Worm (Caenorhabditis elegans) whole organism, late embryonic: ENCODE results near the gene sel-5.

Experiments
- C08G9.2 ChIP-seq: sonication (generic microtip); optimal IDR thresholded peaks from 2 replicates; lab custom pipeline; 2016; ENCODE audit warnings: mild to moderate bottlenecking, missing genetic modification characterization, moderate library complexity, missing compliant biosample characterization
- C38D4.7 ChIP-seq: fragments of 200-800 bp; sonication (Bioruptor generic); optimal IDR thresholded peaks from 2 replicates; lab custom pipeline; 2018; ENCODE audit warnings: mild to moderate bottlenecking, missing genetic modification characterization, moderate library complexity, missing compliant biosample characterization
- F13H6.1 ChIP-seq: sonication (generic microtip); optimal IDR thresholded peaks from 2 replicates; lab custom pipeline; 2016; ENCODE audit warnings: missing genetic modification characterization, missing compliant biosample characterization
- K02D7.2 ChIP-seq: sonication (generic microtip); optimal IDR thresholded peaks from 2 replicates; lab custom pipeline; 2017; ENCODE audit warnings: mild to moderate bottlenecking, missing genetic modification characterization, missing compliant biosample characterization
- K09A11.1 ChIP-seq: sonication (generic microtip); optimal IDR thresholded peaks from 2 replicates; lab custom pipeline; 2017; ENCODE audit warnings: antibody characterized with exemption, mild to moderate bottlenecking, missing genetic modification characterization, missing compliant biosample characterization; ENCODE audit not compliant: insufficient read depth
- Y22D7AL.16 ChIP-seq: sonication (generic microtip); optimal IDR thresholded peaks from 2 replicates; lab custom pipeline; 2016; ENCODE audit warnings: missing genetic modification characterization, missing compliant biosample characterization
- ahr-1 ChIP-seq: sonication (generic microtip); optimal IDR thresholded peaks from 2 replicates; lab custom pipeline; 2016; ENCODE audit warnings: missing genetic modification characterization, missing compliant biosample characterization
- ama-1 ChIP-seq: fragments of 150-350 bp; optimal IDR thresholded peaks from 2 replicates; lab custom pipeline; 2014
- ceh-14 ChIP-seq: sonication (generic microtip); optimal IDR thresholded peaks from 2 replicates; lab custom pipeline; 2016; ENCODE audit warnings: missing genotype, missing genetic modification characterization, missing compliant biosample characterization
- ceh-24 ChIP-seq: sonication (generic microtip); optimal IDR thresholded peaks from 2 replicates; lab custom pipeline; 2016; ENCODE audit warnings: mild to moderate bottlenecking, missing genetic modification characterization, missing compliant biosample characterization
- ceh-30 ChIP-seq: fragments of 150-350 bp; optimal IDR thresholded peaks from 2 replicates; lab custom pipeline; 2014; ENCODE audit warnings: missing biosample characterization, missing genetic modification characterization
- ceh-31 ChIP-seq: sonication (generic microtip); optimal IDR thresholded peaks from 2 replicates; lab custom pipeline; 2016; ENCODE audit warnings: missing genetic modification characterization, missing compliant biosample characterization
- ceh-34 ChIP-seq: sonication (generic microtip); optimal IDR thresholded peaks from 2 replicates; lab custom pipeline; 2016; ENCODE audit warnings: mild to moderate bottlenecking, missing genetic modification characterization, missing compliant biosample characterization
- ceh-45 ChIP-seq: fragments of 200-800 bp; sonication (Bioruptor generic); IDR thresholded peaks from 2 replicates; pipeline ENCODE4 v1.3.6; 2022; ENCODE audit warnings: missing genetic modification reagents, missing genetic modification characterization, missing compliant biosample characterization
- ceh-9 ChIP-seq: sonication (generic microtip); optimal IDR thresholded peaks from 2 replicates; lab custom pipeline; 2016; ENCODE audit warnings: mild to moderate bottlenecking, missing genetic modification characterization, inconsistent platforms, missing compliant biosample characterization
- che-1 ChIP-seq: sonication (generic microtip); optimal IDR thresholded peaks from 2 replicates; lab custom pipeline; 2016; ENCODE audit warnings: mild to moderate bottlenecking, missing genetic modification characterization, missing compliant biosample characterization
- dve-1 ChIP-seq: sonication (generic microtip); optimal IDR thresholded peaks from 2 replicates; lab custom pipeline; 2017; ENCODE audit warnings: antibody characterized with exemption, mild to moderate bottlenecking, missing genetic modification characterization, missing compliant biosample characterization
- elt-2 ChIP-seq: sonication (generic microtip); optimal IDR thresholded peaks from 2 replicates; lab custom pipeline; 2016; ENCODE audit warnings: missing genetic modification reagents, missing genetic modification characterization, missing compliant biosample characterization
- ets-4 ChIP-seq: sonication (generic microtip); optimal IDR thresholded peaks from 2 replicates; lab custom pipeline; 2016; ENCODE audit warnings: missing genetic modification characterization, missing compliant biosample characterization
- fax-1 ChIP-seq: sonication (generic microtip); optimal IDR thresholded peaks from 2 replicates; lab custom pipeline; 2016; ENCODE audit warnings: missing genotype, missing genetic modification characterization, missing compliant biosample characterization
- fkh-10 ChIP-seq: fragments of 150-350 bp; optimal IDR thresholded peaks from 2 replicates; lab custom pipeline; 2014; ENCODE audit warnings: missing biosample characterization, missing genetic modification reagents, missing genetic modification characterization
- gmeb-2 ChIP-seq: sonication (generic microtip); optimal IDR thresholded peaks from 2 replicates; lab custom pipeline; 2016; ENCODE audit warnings: missing genetic modification characterization, inconsistent platforms, missing compliant biosample characterization
- hlh-13 ChIP-seq: fragments of 200-800 bp; sonication (Bioruptor generic); optimal IDR thresholded peaks from 2 replicates; lab custom pipeline; 2018; ENCODE audit warnings: mild to moderate bottlenecking, missing genetic modification characterization, missing compliant biosample characterization
- hlh-30 ChIP-seq: sonication (generic microtip); optimal IDR thresholded peaks from 2 replicates; lab custom pipeline; 2017; ENCODE audit warnings: antibody characterized with exemption, missing genetic modification characterization, missing compliant biosample characterization; ENCODE audit not compliant: insufficient read depth
- hlh-8 ChIP-seq: sonication (generic microtip); optimal IDR thresholded peaks from 2 replicates; lab custom pipeline; 2016; ENCODE audit warnings: missing genotype, missing genetic modification characterization, missing compliant biosample characterization
- lim-6 ChIP-seq: sonication (generic microtip); optimal IDR thresholded peaks from 2 replicates; lab custom pipeline; 2016; ENCODE audit warnings: missing genetic modification characterization, missing compliant biosample characterization
- lin-11 ChIP-seq: fragments of 200-800 bp; sonication (Bioruptor generic); optimal IDR thresholded peaks from 2 replicates; lab custom pipeline; 2018; ENCODE audit warnings: mild to moderate bottlenecking, missing genetic modification characterization, missing compliant biosample characterization
- madf-2 ChIP-seq: sonication (generic microtip); optimal IDR thresholded peaks from 2 replicates; lab custom pipeline; 2017; ENCODE audit warnings: missing genetic modification characterization, missing compliant biosample characterization
- mec-3 ChIP-seq: sonication (generic microtip); optimal IDR thresholded peaks from 2 replicates; lab custom pipeline; 2016; ENCODE audit warnings: borderline replicate concordance, missing genetic modification characterization, missing compliant biosample characterization
- nfya-1 ChIP-seq: sonication (generic microtip); optimal IDR thresholded peaks from 2 replicates; lab custom pipeline; 2017; ENCODE audit warnings: missing genetic modification characterization, mild to moderate bottlenecking, missing compliant biosample characterization, antibody characterized with exemption, moderate library complexity
- nhr-11 ChIP-seq: fragments of 150-350 bp; optimal IDR thresholded peaks from 2 replicates; lab custom pipeline; 2014; ENCODE audit warnings: missing biosample characterization, missing genetic modification characterization
- npax-4 ChIP-seq: sonication (generic microtip); optimal IDR thresholded peaks from 2 replicates; lab custom pipeline; 2016; ENCODE audit warnings: missing genetic modification characterization, missing compliant biosample characterization
- odd-2 ChIP-seq: sonication (generic microtip); optimal IDR thresholded peaks from 2 replicates; lab custom pipeline; 2017; ENCODE audit warnings: antibody characterized with exemption, mild to moderate bottlenecking, missing genetic modification characterization, missing compliant biosample characterization
- pag-3 ChIP-seq: sonication (generic microtip); optimal IDR thresholded peaks from 2 replicates; lab custom pipeline; 2016; ENCODE audit warnings: missing compliant biosample characterization, missing genetic modification characterization, borderline replicate concordance
- pax-1 ChIP-seq: fragments of 150-350 bp; optimal IDR thresholded peaks from 2 replicates; lab custom pipeline; 2014; ENCODE audit warnings: missing biosample characterization, missing genetic modification characterization
- pha-4 ChIP-seq: fragments of 150-350 bp; optimal IDR thresholded peaks from 2 replicates; lab custom pipeline; 2018; ENCODE audit warnings: missing biosample characterization, missing genetic modification reagents, missing genetic modification characterization
- rnt-1 ChIP-seq: sonication (generic microtip); optimal IDR thresholded peaks from 2 replicates; lab custom pipeline; 2016; ENCODE audit warnings: missing genetic modification characterization, missing compliant biosample characterization
- sdc-2 ChIP-seq: sonication (generic microtip); optimal IDR thresholded peaks from 2 replicates; lab custom pipeline; 2016; ENCODE audit warnings: missing genotype, missing genetic modification characterization, missing compliant biosample characterization
- sox-4 ChIP-seq: sonication (generic microtip); optimal IDR thresholded peaks from 2 replicates; lab custom pipeline; 2017; ENCODE audit warnings: mild to moderate bottlenecking, missing genetic modification characterization, inconsistent platforms, missing compliant biosample characterization
- syd-9 ChIP-seq: sonication (generic microtip); optimal IDR thresholded peaks from 2 replicates; lab custom pipeline; 2016; ENCODE audit warnings: mild to moderate bottlenecking, missing genetic modification characterization, moderate library complexity, missing compliant biosample characterization
- tbx-2 ChIP-seq: sonication (generic microtip); optimal IDR thresholded peaks from 2 replicates; lab custom pipeline; 2016; ENCODE audit warnings: missing genetic modification characterization, missing compliant biosample characterization
- ttx-3 ChIP-seq: sonication (generic microtip); optimal IDR thresholded peaks from 2 replicates; lab custom pipeline; 2016; ENCODE audit warnings: missing genetic modification reagents, missing genetic modification characterization, missing compliant biosample characterization
- unc-3 ChIP-seq, 2 experiments: fragments of 200-800 bp in 1 of 2; sonication (Bioruptor generic) in 1 of 2; sonication (generic microtip) in 1 of 2; conservative IDR thresholded peaks in 1 of 2; optimal IDR thresholded peaks in 1 of 2; 2 replicates each; pipeline versions ENCODE4 v1.3.6 to Lab custom; 2016 to 2022; ENCODE audit warnings: missing compliant biosample characterization in 2 of 2, missing genetic modification characterization in 2 of 2, missing genetic modification reagents in 1 of 2
- unc-42 ChIP-seq: sonication (generic microtip); optimal IDR thresholded peaks from 2 replicates; lab custom pipeline; 2016; ENCODE audit warnings: missing genotype, missing genetic modification characterization, missing compliant biosample characterization
- unc-55 ChIP-seq: sonication (generic microtip); optimal IDR thresholded peaks from 2 replicates; lab custom pipeline; 2017; ENCODE audit warnings: missing biosample characterization, missing genetic modification reagents, missing genetic modification characterization
- unc-86 ChIP-seq: sonication (generic microtip); optimal IDR thresholded peaks from 2 replicates; lab custom pipeline; 2016; ENCODE audit warnings: missing genetic modification characterization, missing compliant biosample characterization
- zip-5 ChIP-seq: sonication (generic microtip); optimal IDR thresholded peaks from 2 replicates; lab custom pipeline; 2016; ENCODE audit warnings: missing genetic modification characterization, missing compliant biosample characterization

sel-5 gene

DNA sequence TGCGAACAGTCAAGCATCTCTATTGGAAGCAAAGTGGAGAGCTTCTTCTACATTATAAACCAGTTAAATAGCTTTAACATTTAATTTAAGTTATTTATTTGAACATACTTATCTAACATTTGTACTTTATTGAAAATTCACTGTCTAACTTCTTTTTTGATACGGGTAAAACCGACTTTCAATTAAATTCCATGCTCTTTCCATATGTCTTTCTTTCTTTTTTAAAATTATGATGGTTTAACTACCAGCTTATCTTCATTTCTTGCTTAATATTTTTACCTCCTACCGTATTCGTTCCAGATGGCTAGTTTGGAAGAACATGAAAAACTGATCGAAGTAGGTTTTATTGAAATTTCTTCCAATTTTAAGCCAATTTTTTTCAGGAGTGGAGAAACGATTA, 3.3 kb upstream of the sel-5 start, which contains the start of gene F35G12.12:
Gene F35G12.12 (plus strand): TSS at position 301 of the 400 bp plus-strand sequence.
- no peak for TF ChIP-seq lin-11 (tag; lab: Kevin White, UChicago)
- TF ChIP-seq unc-86 (tag; lab: Kevin White, UChicago), result no peak
- TF ChIP-seq lim-6 (tag; lab: Kevin White, UChicago), result no peak
- no peak for TF ChIP-seq syd-9
- TF ChIP-seq pha-4 (tag; lab: Kevin White, UChicago), result no peak
- no peak for TF ChIP-seq zip-5 (tag; lab: Kevin White, UChicago)
- no peak for TF ChIP-seq ceh-24 (tag; lab: Kevin White, UChicago)
- no peak for TF ChIP-seq rnt-1 (tag; lab: Kevin White, UChicago)
- TF ChIP-seq che-1, result no peak
- no peak for TF ChIP-seq Y22D7AL.16 (tag; lab: Kevin White, UChicago)
- no peak for TF ChIP-seq pax-1 (tag; lab: Kevin White, UChicago)
- no peak for TF ChIP-seq K02D7.2
- no peak for TF ChIP-seq ama-1
- no peak for TF ChIP-seq nfya-1 (tag; lab: Kevin White, UChicago)

DNA sequence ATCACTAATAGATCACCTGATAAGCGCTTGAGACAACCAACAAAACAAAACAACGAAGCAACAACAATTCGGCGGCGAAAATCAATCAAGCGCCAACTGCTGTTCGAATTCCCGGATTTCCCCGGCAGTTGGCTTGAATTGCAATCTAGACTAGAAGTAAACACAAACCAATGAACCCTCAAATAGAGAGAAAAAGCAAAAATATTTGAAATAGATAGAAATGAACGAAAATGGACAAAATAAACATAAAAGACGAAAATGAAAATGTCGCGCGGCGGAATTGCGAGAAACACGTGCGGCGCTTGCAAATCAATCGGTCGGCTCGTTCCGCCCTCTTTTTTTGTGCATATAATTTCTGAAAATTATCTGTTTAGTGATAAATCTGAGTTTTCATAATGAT, 9.8 kb downstream of the sel-5 start, which contains the start of gene idhg-1:
Gene idhg-1 (plus strand): TSS at position 343 of the 400 bp plus-strand sequence.
- peak; percentile 99 for TF ChIP-seq ceh-14 (tag; lab: Kevin White, UChicago)
- TF ChIP-seq ceh-31 (tag; lab: Kevin White, UChicago), result peak; percentile 98
- peak; percentile 98 for TF ChIP-seq ceh-34 (tag; lab: Kevin White, UChicago)
- peak; percentile 94 for TF ChIP-seq madf-2 (tag; lab: Kevin White, UChicago)
- peak; percentile 98 for TF ChIP-seq syd-9
- peak; percentile 48 for TF ChIP-seq ceh-30 (tag; lab: Kevin White, UChicago)
- peak; percentile 88 for TF ChIP-seq nhr-11 (tag; lab: Kevin White, UChicago)
- TF ChIP-seq hlh-13 (GFP tag; lab: Kevin White, UChicago), result peak; percentile 84
- peak; percentile 94 for TF ChIP-seq C38D4.7 (GFP tag; lab: Kevin White, UChicago)
- peak; percentile 94 for TF ChIP-seq ceh-24 (tag; lab: Kevin White, UChicago)
- peak; percentile 98 for TF ChIP-seq K09A11.1 (tag; lab: Kevin White, UChicago)
- peak; percentile 97 for TF ChIP-seq ttx-3 (tag; lab: Kevin White, UChicago)
- TF ChIP-seq sox-4, result peak; percentile 98
- TF ChIP-seq gmeb-2 (tag; lab: Kevin White, UChicago), result peak; percentile 93
- TF ChIP-seq unc-55 (GFP tag; lab: Kevin White, UChicago), result no peak
- peak; percentile 97 for TF ChIP-seq unc-86 (tag; lab: Kevin White, UChicago)
- peak; percentile 96 for TF ChIP-seq odd-2
- no peak for TF ChIP-seq pha-4 (tag; lab: Kevin White, UChicago)
- peak; percentile 91 for TF ChIP-seq Y22D7AL.16 (tag; lab: Kevin White, UChicago)
- no peak for TF ChIP-seq pax-1 (tag; lab: Kevin White, UChicago)
- TF ChIP-seq hlh-8 (tag; lab: Kevin White, UChicago), result peak; percentile 98
- TF ChIP-seq C08G9.2 (tag; lab: Kevin White, UChicago), result peak; percentile 95
- peak; percentile 95 for TF ChIP-seq lim-6 (tag; lab: Kevin White, UChicago)
- peak; percentile 89 for TF ChIP-seq ets-4 (tag; lab: Kevin White, UChicago)
- peak; percentile 88 for TF ChIP-seq sdc-2 (tag; lab: Kevin White, UChicago)
- peak; percentile 99 for TF ChIP-seq F13H6.1 (tag; lab: Kevin White, UChicago)
- peak; percentile 94 for TF ChIP-seq zip-5 (tag; lab: Kevin White, UChicago)
- TF ChIP-seq npax-4 (tag; lab: Kevin White, UChicago), result peak; percentile 94
- TF ChIP-seq unc-42 (tag; lab: Kevin White, UChicago), result peak; percentile 67
- TF ChIP-seq nfya-1 (tag; lab: Kevin White, UChicago), result peak; percentile 96
- TF ChIP-seq ceh-45 (GFP tag; lab: Robert Waterston, UW), result peak; percentile 85
- peak; percentile 91 for TF ChIP-seq che-1
- no peak for TF ChIP-seq ama-1
- peak; percentile 90 for TF ChIP-seq fkh-10
- TF ChIP-seq tbx-2 (tag; lab: Kevin White, UChicago), result peak; percentile 99
- TF ChIP-seq unc-3 (GFP tag; conservative IDR thresholded peaks at IDR 0.05; lab: Robert Waterston, UW), result peak; percentile 97
- TF ChIP-seq unc-3 (tag; optimal IDR thresholded peaks at IDR 0.05; lab: Kevin White, UChicago), result peak; percentile 96
- TF ChIP-seq dve-1 (tag; lab: Kevin White, UChicago), result peak; percentile 37
- TF ChIP-seq hlh-30, result peak; percentile 68
- TF ChIP-seq ceh-9 (tag; lab: Kevin White, UChicago), result peak; percentile 58
- TF ChIP-seq pag-3 (tag; lab: Kevin White, UChicago), result peak; percentile 93
- TF ChIP-seq lin-11 (tag; lab: Kevin White, UChicago), result peak; percentile 90
- TF ChIP-seq mec-3 (tag; lab: Kevin White, UChicago), result peak; percentile 91
- peak; percentile 99 for TF ChIP-seq elt-2
- TF ChIP-seq ahr-1 (tag; lab: Kevin White, UChicago), result peak; percentile 95
- TF ChIP-seq fax-1 (tag; lab: Kevin White, UChicago), result peak; percentile 97
- TF ChIP-seq rnt-1 (tag; lab: Kevin White, UChicago), result peak; percentile 94
